Worm (Caenorhabditis elegans) whole organism, L3 larva: ENCODE measurements around the gene fbxb-58.

Source experiments
- R02D3.7 ChIP-seq: fragments of 150-350 bp; optimal IDR thresholded peaks from 2 replicates; lab custom pipeline; 2014; ENCODE audit warnings: missing biosample characterization, missing genetic modification characterization
- ceh-9 ChIP-seq: sonication (generic microtip); optimal IDR thresholded peaks from 2 replicates; lab custom pipeline; 2018; ENCODE audit warnings: missing biosample characterization, missing genetic modification characterization
- elt-1 ChIP-seq: fragments of 150-350 bp; optimal IDR thresholded peaks from 2 replicates; lab custom pipeline; 2014; ENCODE audit warnings: missing biosample characterization, missing genetic modification characterization
- jun-1 ChIP-seq: fragments of 150-350 bp; optimal IDR thresholded peaks from 2 replicates; lab custom pipeline; 2014; ENCODE audit warnings: missing biosample characterization, missing genetic modification reagents, missing genetic modification characterization
- nhr-237 ChIP-seq: fragments of 150-350 bp; optimal IDR thresholded peaks from 2 replicates; lab custom pipeline; 2014; ENCODE audit warnings: missing biosample characterization, missing genetic modification characterization
- nhr-28 ChIP-seq: fragments of 150-350 bp; optimal IDR thresholded peaks from 2 replicates; lab custom pipeline; 2014; ENCODE audit warnings: missing biosample characterization, missing genetic modification characterization
- snpc-4 ChIP-seq: fragments of 150-350 bp; optimal IDR thresholded peaks from 2 replicates; lab custom pipeline; 2014; ENCODE audit warnings: missing biosample characterization, missing genetic modification characterization
- unc-62 ChIP-seq: fragments of 150-350 bp; sonication (generic microtip); optimal IDR thresholded peaks from 4 replicates; lab custom pipeline; 2014; ENCODE audit warnings: missing biosample characterization, missing genetic modification reagents, missing genetic modification characterization
- zag-1 ChIP-seq: fragments of 150-350 bp; optimal IDR thresholded peaks from 2 replicates; lab custom pipeline; 2014; ENCODE audit warnings: missing biosample characterization, missing genetic modification characterization
- ztf-4 ChIP-seq: fragments of 150-350 bp; optimal IDR thresholded peaks from 2 replicates; lab custom pipeline; 2014; ENCODE audit warnings: missing biosample characterization, missing genetic modification characterization

DNA sequence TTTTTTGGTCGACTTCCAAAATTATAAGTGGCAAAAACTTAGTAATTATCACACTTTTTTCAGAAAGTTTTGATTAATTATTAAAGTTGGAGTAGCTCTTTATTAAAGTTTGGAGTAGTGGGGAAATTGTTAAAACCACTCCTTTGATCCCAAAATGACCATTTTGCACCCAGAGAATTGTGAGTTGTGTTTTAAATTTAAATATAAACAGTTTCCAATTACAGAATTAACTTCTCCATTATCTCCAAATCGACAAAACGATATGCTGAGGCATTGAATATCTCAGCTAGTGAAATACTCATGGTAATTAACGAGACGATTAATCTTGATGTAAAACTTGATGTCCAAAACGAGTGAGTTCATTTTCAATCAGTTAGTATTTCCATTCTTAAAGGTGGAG lies at the start of gene fbxb-58:
- no peak for TF ChIP-seq nhr-237 (tag; lab: Kevin White, UChicago)
- no peak for TF ChIP-seq zag-1
- no peak for TF ChIP-seq jun-1
- TF ChIP-seq R02D3.7 (tag; lab: Kevin White, UChicago), result no peak
- TF ChIP-seq nhr-28 (tag; lab: Kevin White, UChicago), result no peak
- TF ChIP-seq snpc-4 (tag; lab: Kevin White, UChicago), result no peak
- TF ChIP-seq ztf-4 (tag; lab: Kevin White, UChicago), result no peak
- no peak for TF ChIP-seq unc-62 (GFP tag; lab: Kevin White, UChicago)
- no peak for TF ChIP-seq ceh-9 (tag; lab: Kevin White, UChicago)
- TF ChIP-seq elt-1 (tag; lab: Kevin White, UChicago), result no peak
